Worm (Caenorhabditis elegans): ENCODE data around the gene srj-10.

- TF ChIP-seq fos-1 (tag; optimal IDR thresholded peaks at IDR 0.05) (no peak), unc-62 (GFP tag; optimal IDR thresholded peaks at IDR 0.05) (no peak), nhr-10 (tag; optimal IDR thresholded peaks at IDR 0.05) (no peak)
Observed at ce11 chrV:16090685-16091084, 16.9 kb upstream of the srj-10 start, which contains the start of gene F22B8.3.

Measured in whole organism, L2 larva.